Worm (Caenorhabditis elegans): ENCODE measurements around the gene serp-1.1.

ce11 chrX:15869589-15869988 is 28.2 kb downstream of the serp-1.1 start:
- no peak for TF ChIP-seq lin-35 (GFP tag; optimal IDR thresholded peaks at IDR 0.05)
- TF ChIP-seq sea-2 (GFP tag; IDR thresholded peaks at IDR 0.05): no peak
- no peak for TF ChIP-seq egrh-3 (GFP tag; IDR thresholded peaks at IDR 0.05)
- TF ChIP-seq ceh-58 (GFP tag; IDR thresholded peaks at IDR 0.05): no peak
- no peak for TF ChIP-seq cebp-1 (GFP tag; IDR thresholded peaks at IDR 0.05)
- TF ChIP-seq cebp-1 (tag; optimal IDR thresholded peaks at IDR 0.05): no peak

Data from whole organism, young adult.